Worm (Caenorhabditis elegans): Measurements from ENCODE around the gene srd-33.

DNA sequence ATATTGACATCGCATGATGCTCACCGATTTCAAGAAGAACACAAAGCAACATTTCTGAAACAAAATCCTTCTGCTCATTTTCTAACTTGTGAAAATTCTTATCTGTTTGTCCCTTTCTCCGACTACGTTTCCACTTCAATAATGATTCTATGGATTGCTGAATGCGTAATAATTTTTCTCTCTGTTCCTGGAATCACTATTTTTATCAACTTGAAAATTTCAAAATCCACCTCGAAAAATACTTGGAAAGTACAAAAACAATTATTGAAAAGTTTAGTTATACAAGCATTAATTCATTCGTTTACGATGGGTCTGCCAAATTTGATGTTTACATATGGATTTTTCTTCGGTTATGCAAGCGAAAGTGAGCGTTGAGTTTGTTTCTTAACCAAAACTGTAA lies 49.9 kb downstream of the srd-33 start, which contains the start of gene srh-22:
- TF ChIP-seq him-1 (tag; optimal IDR thresholded peaks at IDR 0.05) (no peak), dao-5 (tag; optimal IDR thresholded peaks at IDR 0.05) (no peak)
